Worm (Caenorhabditis elegans): ENCODE data around the gene msrp-7.

ce11 chrII:10778026-10778425 lies 32.8 kb upstream of the msrp-7 start, which contains the start of gene mpz-1:
- TF ChIP-seq swsn-7 (tag; optimal IDR thresholded peaks at IDR 0.05) (no peak), vab-15 (tag; optimal IDR thresholded peaks at IDR 0.05) (no peak), egl-27 (tag; optimal IDR thresholded peaks at IDR 0.05) (no peak), lin-13 (GFP tag; optimal IDR thresholded peaks at IDR 0.05) (no peak), snpc-4 (tag; optimal IDR thresholded peaks at IDR 0.05) (no peak), lin-39 (tag; optimal IDR thresholded peaks at IDR 0.05) (no peak), ama-1 (optimal IDR thresholded peaks at IDR 0.05) (no peak), aly-2 (tag; optimal IDR thresholded peaks at IDR 0.05) (no peak)
